Worm (Caenorhabditis elegans) whole organism, mixed stage, embryonic: ENCODE data around the gene clec-189.

ENCODE experiments used
- mab-5 ChIP-seq: fragments of 150-350 bp; optimal IDR thresholded peaks from 2 replicates; lab custom pipeline; 2014; ENCODE audit warnings: missing biosample characterization, missing genetic modification characterization
- nhr-28 ChIP-seq: fragments of 150-350 bp; optimal IDR thresholded peaks from 2 replicates; lab custom pipeline; 2014; ENCODE audit warnings: missing biosample characterization, missing genetic modification characterization
- pha-4 ChIP-seq: fragments of 150-350 bp; optimal IDR thresholded peaks from 2 replicates; lab custom pipeline; 2018; ENCODE audit warnings: missing biosample characterization, missing genetic modification reagents, missing genetic modification characterization

ce11 chrIV:15165602-15166001, 45.0 kb downstream of the clec-189 start:
- no peak for TF ChIP-seq nhr-28 (tag; lab: Kevin White, UChicago)
- TF ChIP-seq mab-5 (tag; lab: Kevin White, UChicago) = no peak
- no peak for TF ChIP-seq pha-4 (tag; lab: Kevin White, UChicago)
